Worm (Caenorhabditis elegans): ENCODE measurements around the gene zip-7.
"Not testable (repeated sequence)": the region's sequence is repeated elsewhere in the genome, so short reads cannot be mapped to it uniquely, and the experiment has no call there.

- TF ChIP-seq fos-1 (tag; optimal IDR thresholded peaks at IDR 0.05); ceh-82 (tag; optimal IDR thresholded peaks at IDR 0.05); pha-4 (GFP tag; IDR thresholded peaks at IDR 0.05); pha-4 (tag; optimal IDR thresholded peaks at IDR 0.05); F49E8.2 (tag; optimal IDR thresholded peaks at IDR 0.05; ENCODE audit: borderline replicate concordance); F37D6.2 (tag; optimal IDR thresholded peaks at IDR 0.05); dmd-8 (GFP tag; IDR thresholded peaks at IDR 0.05); spr-1 (tag; optimal IDR thresholded peaks at IDR 0.05); unc-62 (GFP tag; optimal IDR thresholded peaks at IDR 0.05 in 1 of 2); unc-62 (tag; optimal IDR thresholded peaks at IDR 0.05); lin-13 (GFP tag; optimal IDR thresholded peaks at IDR 0.05); daf-12 (tag; optimal IDR thresholded peaks at IDR 0.05); ama-1 (optimal IDR thresholded peaks at IDR 0.05); dmd-6 (GFP tag; IDR thresholded peaks at IDR 0.05); nhr-11 (tag; optimal IDR thresholded peaks at IDR 0.05): not testable (repeated sequence)
Observed at ce11 chrIV:16552736-16553135, 47.3 kb upstream of the zip-7 start.

All from whole organism, L4 larva.